Fruit fly (Drosophila melanogaster) Kc167 (cell line): Measurements from ENCODE around the gene Ids.

ENCODE experiments used
- h ChIP-seq: fragments of >200 bp; optimal IDR thresholded peaks from 3 replicates; lab custom pipeline; 2018; ENCODE audit warnings: missing external identifiers
- ttk ChIP-seq: sonication (Bioruptor generic); optimal IDR thresholded peaks from 2 replicates; lab custom pipeline; 2017; ENCODE audit warnings: missing external identifiers

DNA sequence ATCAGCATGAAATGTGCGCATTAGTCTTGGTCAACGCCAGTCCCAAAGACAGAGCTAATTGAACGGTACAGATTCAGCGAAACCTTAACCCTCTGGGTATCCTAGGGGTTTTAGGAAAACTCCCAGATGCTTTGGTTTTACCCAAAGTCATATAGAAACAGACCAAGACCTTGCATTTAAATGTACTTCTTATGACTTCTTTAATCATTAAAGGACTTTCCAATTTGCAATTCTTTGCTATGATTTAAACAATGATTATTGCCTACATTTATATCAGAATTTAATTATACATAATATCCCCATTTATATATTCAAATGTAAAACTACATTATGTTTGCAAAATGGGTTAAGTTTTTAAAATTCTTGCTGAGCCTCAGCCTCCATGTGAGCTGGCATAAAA lies 44.9 kb downstream of the Ids start:
- TF ChIP-seq ttk (no peak), h (lab: Kevin White, UChicago) (no peak)
